Fruit fly (Drosophila melanogaster) whole organism, embryonic: Measurements from ENCODE around the gene beag.

Source experiments
- CG10274 ChIP-seq: fragments of 200-800 bp; sonication (Bioruptor generic); optimal IDR thresholded peaks from 3 replicates; lab custom pipeline; 2017; ENCODE audit warnings: missing biosample characterization, mild to moderate bottlenecking, missing genetic modification characterization
- CG10321 ChIP-seq: fragments of 200-800 bp; sonication (Bioruptor generic); IDR thresholded peaks from 2 replicates; pipeline ENCODE4 v1.3.6; 2022; ENCODE audit warnings: missing biosample characterization, missing genetic modification characterization
- CG10462 ChIP-seq: fragments of 200-800 bp; sonication (Bioruptor generic); optimal IDR thresholded peaks from 2 replicates; lab custom pipeline; 2016; ENCODE audit warnings: missing biosample characterization, missing genetic modification characterization
- CG10543 ChIP-seq: fragments of 200-800 bp; sonication (Bioruptor generic); optimal IDR thresholded peaks from 3 replicates; lab custom pipeline; 2017; ENCODE audit warnings: missing biosample characterization, mild to moderate bottlenecking, missing genetic modification characterization, moderate library complexity
- CG10654 ChIP-seq: fragments of 200-800 bp; sonication (Bioruptor generic); optimal IDR thresholded peaks from 2 replicates; lab custom pipeline; 2016; ENCODE audit warnings: missing biosample characterization, missing genetic modification characterization
- CG11696 ChIP-seq: fragments of 200-800 bp; sonication (Bioruptor generic); IDR thresholded peaks from 2 replicates; pipeline ENCODE4 v1.3.6; 2022; ENCODE audit warnings: missing biosample characterization, missing genetic modification characterization
- CG12155 ChIP-seq: fragments of 200-800 bp; sonication (Bioruptor generic); optimal IDR thresholded peaks from 3 replicates; lab custom pipeline; 2016; ENCODE audit warnings: missing biosample characterization, missing genetic modification characterization
- CG12391 ChIP-seq: fragments of 200-800 bp; sonication (Bioruptor generic); optimal IDR thresholded peaks from 3 replicates; lab custom pipeline; 2018; ENCODE audit warnings: missing biosample characterization, mild to moderate bottlenecking, missing genetic modification characterization, moderate library complexity
- CG13296 ChIP-seq: fragments of 200-800 bp; sonication (Bioruptor generic); optimal IDR thresholded peaks from 3 replicates; lab custom pipeline; 2018; ENCODE audit warnings: missing biosample characterization, mild to moderate bottlenecking, missing genetic modification characterization
- CG14860 ChIP-seq: fragments of 200-800 bp; sonication (Bioruptor generic); IDR thresholded peaks from 3 replicates; pipeline ENCODE4 v1.3.6; 2022; ENCODE audit warnings: missing biosample characterization, missing genetic modification characterization; ENCODE audit not compliant: partially characterized antibody
- CG1603 ChIP-seq: fragments of 200-800 bp; sonication (Bioruptor generic); optimal IDR thresholded peaks from 2 replicates; lab custom pipeline; 2019; ENCODE audit warnings: missing biosample characterization, mild to moderate bottlenecking, missing genetic modification characterization, moderate library complexity
- CG16815 ChIP-seq: fragments of 200-800 bp; sonication (Bioruptor generic); optimal IDR thresholded peaks from 3 replicates; lab custom pipeline; 2017; ENCODE audit warnings: missing biosample characterization, mild to moderate bottlenecking, missing genetic modification characterization
- CG17568 ChIP-seq: fragments of 200-800 bp; sonication (Bioruptor generic); optimal IDR thresholded peaks from 2 replicates; lab custom pipeline; 2018; ENCODE audit warnings: missing biosample characterization, mild to moderate bottlenecking, missing genetic modification characterization, moderate library complexity
- CG18599 ChIP-seq: fragments of 200-800 bp; sonication (Bioruptor generic); optimal IDR thresholded peaks from 3 replicates; lab custom pipeline; 2017; ENCODE audit warnings: missing biosample characterization, missing genetic modification characterization, mild to moderate bottlenecking, moderate library complexity, missing genetic modification reagents
- CG2116 ChIP-seq: fragments of 200-800 bp; sonication (Bioruptor generic); optimal IDR thresholded peaks from 3 replicates; lab custom pipeline; 2018; ENCODE audit warnings: missing biosample characterization, mild to moderate bottlenecking, missing genetic modification characterization
- CG30403 ChIP-seq: fragments of 200-800 bp; sonication (Bioruptor generic); optimal IDR thresholded peaks from 3 replicates; lab custom pipeline; 2016; ENCODE audit warnings: missing biosample characterization, missing genetic modification characterization
- CG33213 ChIP-seq: fragments of 200-800 bp; sonication (Bioruptor generic); optimal IDR thresholded peaks from 3 replicates; lab custom pipeline; 2016; ENCODE audit warnings: missing biosample characterization, missing genetic modification characterization
- CG34376 ChIP-seq: fragments of 200-800 bp; sonication (Bioruptor generic); optimal IDR thresholded peaks from 2 replicates; lab custom pipeline; 2018; ENCODE audit warnings: missing biosample characterization, mild to moderate bottlenecking, missing genetic modification characterization
- CG42726 ChIP-seq: fragments of 200-800 bp; sonication (Bioruptor generic); IDR thresholded peaks from 2 replicates; pipeline ENCODE4 v1.3.6; 2022; ENCODE audit warnings: missing biosample characterization, missing genetic modification characterization; ENCODE audit not compliant: partially characterized antibody
- CG4328 ChIP-seq: fragments of 200-800 bp; sonication (Bioruptor generic); optimal IDR thresholded peaks from 3 replicates; lab custom pipeline; 2017; ENCODE audit warnings: missing biosample characterization, missing genetic modification reagents, missing genetic modification characterization
- CG4854 ChIP-seq: fragments of 200-800 bp; sonication (Bioruptor generic); optimal IDR thresholded peaks from 2 replicates; lab custom pipeline; 2016; ENCODE audit warnings: missing biosample characterization, missing genetic modification characterization, inconsistent platforms
- CG7357 ChIP-seq: fragments of 200-800 bp; sonication (Bioruptor generic); IDR thresholded peaks from 3 replicates; pipeline ENCODE4 v1.3.6; 2022; ENCODE audit warnings: missing biosample characterization, missing genetic modification characterization
- CG7745 ChIP-seq: fragments of 200-800 bp; sonication (Bioruptor generic); optimal IDR thresholded peaks from 2 replicates; lab custom pipeline; 2018; ENCODE audit warnings: missing biosample characterization, mild to moderate bottlenecking, missing genetic modification characterization, moderate library complexity
- CG8290 ChIP-seq, 3 experiments: fragments of 200-800 bp; sonication (Bioruptor generic); optimal IDR thresholded peaks; 2 replicates each; lab custom pipeline; 2016 to 2019; ENCODE audit warnings: missing biosample characterization in 3 of 3, missing genetic modification characterization in 3 of 3, mild to moderate bottlenecking in 2 of 3, moderate library complexity in 1 of 3
- CG8388 ChIP-seq: fragments of 200-800 bp; sonication (Bioruptor generic); optimal IDR thresholded peaks from 2 replicates; lab custom pipeline; 2019; ENCODE audit warnings: missing biosample characterization, mild to moderate bottlenecking, missing genetic modification characterization, moderate library complexity
- Deaf1 ChIP-seq: fragments of 200-800 bp; optimal IDR thresholded peaks from 3 replicates; lab custom pipeline; 2019; ENCODE audit warnings: missing biosample characterization, mild to moderate bottlenecking, missing genetic modification characterization, moderate library complexity
- Dref ChIP-seq: fragments of 200-800 bp; sonication (Bioruptor generic); IDR thresholded peaks from 2 replicates; pipeline ENCODE4 v1.3.6; 2022; ENCODE audit warnings: missing biosample characterization, missing genetic modification characterization
- Fer1 ChIP-seq: fragments of 200-800 bp; sonication (Bioruptor generic); optimal IDR thresholded peaks from 2 replicates; lab custom pipeline; 2017; ENCODE audit warnings: missing biosample characterization, mild to moderate bottlenecking, missing genetic modification characterization
- Neu2 ChIP-seq: fragments of 200-800 bp; sonication (Bioruptor generic); optimal IDR thresholded peaks from 3 replicates; lab custom pipeline; 2016; ENCODE audit warnings: missing biosample characterization, missing genetic modification characterization, borderline replicate concordance
- Nf-YB ChIP-seq: fragments of 200-800 bp; sonication (Bioruptor generic); optimal IDR thresholded peaks from 3 replicates; lab custom pipeline; 2019; ENCODE audit warnings: missing biosample characterization, mild to moderate bottlenecking, missing genetic modification characterization, moderate library complexity
- Rfx ChIP-seq: fragments of 200-800 bp; sonication (Bioruptor generic); IDR thresholded peaks from 2 replicates; pipeline ENCODE4 v1.3.6; 2022; ENCODE audit warnings: missing biosample characterization, missing genetic modification characterization
- Trl ChIP-seq, 3 experiments: fragments of >200 bp in 2 of 3; fragments of 200-800 bp in 1 of 3; sonication (Bioruptor generic) in 1 of 3; optimal IDR thresholded peaks; 2 replicates in 1 of 3; 3 replicates in 2 of 3; lab custom pipeline; 2016 to 2017; ENCODE audit warnings: missing biosample characterization in 1 of 3, missing genetic modification characterization in 1 of 3
- bsh ChIP-seq, 2 experiments: fragments of 200-800 bp; sonication (Bioruptor generic); optimal IDR thresholded peaks; 2 replicates each; lab custom pipeline; 2017 to 2018; ENCODE audit warnings: mild to moderate bottlenecking in 2 of 2, missing biosample characterization in 2 of 2, missing genetic modification characterization in 2 of 2, moderate library complexity in 1 of 2
- btn ChIP-seq: fragments of 200-800 bp; sonication (Bioruptor generic); optimal IDR thresholded peaks from 2 replicates; lab custom pipeline; 2016; ENCODE audit warnings: missing biosample characterization, missing genetic modification characterization
- chn ChIP-seq: fragments of 200-800 bp; sonication (Bioruptor generic); optimal IDR thresholded peaks from 2 replicates; lab custom pipeline; 2016; ENCODE audit warnings: missing biosample characterization, missing genetic modification characterization
- crol ChIP-seq: fragments of 200-800 bp; sonication (Bioruptor generic); IDR thresholded peaks from 2 replicates; pipeline ENCODE4 v1.3.6; 2022; ENCODE audit warnings: missing biosample characterization, missing genetic modification characterization
- dysf ChIP-seq: fragments of 200-800 bp; sonication (Bioruptor generic); IDR thresholded peaks from 3 replicates; pipeline ENCODE4 v1.3.6; 2022; ENCODE audit warnings: missing biosample characterization, missing genetic modification characterization
- en ChIP-seq: fragments of 200-800 bp; sonication (Bioruptor generic); optimal IDR thresholded peaks from 2 replicates; lab custom pipeline; 2016; ENCODE audit warnings: missing biosample characterization, missing genetic modification characterization
- exex ChIP-seq: fragments of 200-800 bp; sonication (Bioruptor generic); optimal IDR thresholded peaks from 4 replicates; lab custom pipeline; 2018; ENCODE audit warnings: missing biosample characterization, mild to moderate bottlenecking, missing genetic modification characterization, moderate library complexity
- gcm ChIP-seq: fragments of 200-800 bp; sonication (Bioruptor generic); optimal IDR thresholded peaks from 2 replicates; lab custom pipeline; 2019; ENCODE audit warnings: missing biosample characterization, mild to moderate bottlenecking, missing genetic modification characterization, moderate library complexity
- h ChIP-seq: fragments of >200 bp; optimal IDR thresholded peaks from 2 replicates; lab custom pipeline; 2017
- ham ChIP-seq: fragments of 200-800 bp; sonication (Bioruptor generic); IDR thresholded peaks from 2 replicates; pipeline ENCODE4 v1.3.6; 2022; ENCODE audit warnings: missing biosample characterization, missing genetic modification characterization
- nmo ChIP-seq: fragments of 200-800 bp; sonication (Bioruptor generic); optimal IDR thresholded peaks from 2 replicates; lab custom pipeline; 2018; ENCODE audit warnings: missing biosample characterization, mild to moderate bottlenecking, missing genetic modification characterization, moderate library complexity
- otp ChIP-seq: fragments of 200-800 bp; sonication (Bioruptor generic); IDR thresholded peaks from 3 replicates; pipeline ENCODE4, ENCODE4 v1.3.6; 2022; ENCODE audit warnings: missing biosample characterization, missing genetic modification characterization
- pan ChIP-seq, 4 experiments: fragments of >200 bp in 3 of 4; fragments of 200-800 bp in 1 of 4; sonication (Bioruptor generic) in 1 of 4; optimal IDR thresholded peaks in 3 of 4; IDR thresholded peaks in 1 of 4; 2 replicates each; pipeline versions ENCODE4 v1.3.6 to Lab custom; 2017 to 2022; ENCODE audit warnings: missing biosample characterization in 2 of 4, missing genetic modification characterization in 2 of 4, mixed read lengths in 1 of 4
- repo ChIP-seq: fragments of 200-800 bp; sonication (Bioruptor generic); optimal IDR thresholded peaks from 2 replicates; lab custom pipeline; 2016; ENCODE audit warnings: missing biosample characterization, missing genetic modification characterization
- rib ChIP-seq: fragments of 200-800 bp; sonication (Bioruptor generic); IDR thresholded peaks from 2 replicates; pipeline ENCODE4 v1.3.6; 2022; ENCODE audit warnings: missing biosample characterization, missing genetic modification characterization
- shn ChIP-seq: fragments of 200-800 bp; sonication (Bioruptor generic); optimal IDR thresholded peaks from 3 replicates; lab custom pipeline; 2016; ENCODE audit warnings: missing biosample characterization, missing genetic modification characterization
- stc ChIP-seq: fragments of 200-800 bp; sonication (Bioruptor generic); IDR thresholded peaks from 2 replicates; pipeline ENCODE4 v1.3.6; 2022; ENCODE audit warnings: missing biosample characterization, missing genetic modification characterization
- zf30C ChIP-seq: fragments of 200-800 bp; sonication (Bioruptor generic); optimal IDR thresholded peaks from 3 replicates; lab custom pipeline; 2018; ENCODE audit warnings: missing biosample characterization, mild to moderate bottlenecking, missing genetic modification characterization

Gene beag

DNA sequence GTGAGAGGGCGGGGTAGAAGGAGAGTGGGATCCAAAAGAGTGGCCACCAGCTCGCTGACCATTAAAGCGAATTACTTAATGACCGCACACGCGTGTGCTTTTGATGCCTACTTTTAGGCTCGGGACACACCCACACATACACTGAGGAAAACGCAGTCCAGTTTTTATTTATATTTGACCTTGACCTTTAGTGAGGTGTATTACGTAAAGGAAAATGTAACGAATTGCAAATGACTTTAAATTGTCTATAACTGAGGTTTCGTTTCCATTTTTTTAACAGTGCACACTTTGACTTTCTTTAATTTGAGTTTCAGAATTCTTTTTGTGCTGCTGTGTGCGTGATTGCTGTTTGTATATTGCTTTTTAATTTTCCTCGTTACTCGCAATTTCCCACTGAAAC, 20.4 kb upstream of the beag start (continued):
- TF ChIP-seq exex (tag; lab: Kevin White, UChicago) (no peak), en (GFP tag; lab: Kevin White, UChicago) (no peak), repo (no peak), Nf-YB (GFP tag; lab: Kevin White, UChicago) (no peak), dysf (GFP tag; lab: Robert Waterston, UW) (no peak), chn (GFP tag; lab: Kevin White, UChicago) (no peak), CG34376 (GFP tag; lab: Kevin White, UChicago) (no peak), CG7745 (tag; lab: Kevin White, UChicago) (no peak), zf30C (GFP tag; lab: Kevin White, UChicago) (peak; percentile 37), CG18599 (peak; percentile 56), CG17568 (GFP tag; lab: Kevin White, UChicago) (no peak), Dref (GFP tag; lab: Robert Waterston, UW) (no peak), rib (GFP tag; lab: Robert Waterston, UW) (no peak), otp (GFP tag; lab: Robert Waterston, UW) (no peak), shn (GFP tag; lab: Kevin White, UChicago) (no peak), CG42726 (GFP tag; lab: Robert Waterston, UW) (no peak), CG4328 (GFP tag; lab: Kevin White, UChicago) (no peak), nmo (GFP tag; lab: Kevin White, UChicago) (peak; percentile 7), CG4854 (GFP tag; lab: Kevin White, UChicago) (no peak), CG10462 (no peak), Trl (optimal IDR thresholded peaks at IDR 0.05; lab: Kevin White, UChicago) (no peak), Trl (GFP tag; optimal IDR thresholded peaks at IDR 0.05; lab: Kevin White, UChicago) (peak; percentile 13), Deaf1 (no peak), CG13296 (no peak), CG8290 (GFP tag; optimal IDR thresholded peaks at IDR 0.05; lab: Kevin White, UChicago) (no peak), CG8290 (tag; optimal IDR thresholded peaks at IDR 0.05; lab: Kevin White, UChicago) (no peak), CG16815 (no peak), CG11696 (GFP tag; lab: Robert Waterston, UW) (no peak), CG10274 (no peak), CG10654 (GFP tag; lab: Kevin White, UChicago) (no peak), Neu2 (GFP tag; lab: Kevin White, UChicago) (no peak), crol (GFP tag; lab: Robert Waterston, UW) (no peak), pan (optimal IDR thresholded peaks at IDR 0.05; lab: Kevin White, UChicago) (no peak), pan (GFP tag; optimal IDR thresholded peaks at IDR 0.05 in 1 of 2, IDR thresholded peaks at IDR 0.05 in 1 of 2) (peak in 1 of 2 experiments; percentile 36), CG10543 (GFP tag; lab: Kevin White, UChicago) (no peak), CG8388 (GFP tag; lab: Kevin White, UChicago) (no peak), CG10321 (GFP tag; lab: Robert Waterston, UW) (no peak), h (no peak), CG14860 (GFP tag; lab: Robert Waterston, UW) (no peak), CG1603 (peak; percentile 8), CG7357 (GFP tag; lab: Robert Waterston, UW) (no peak), gcm (no peak), CG33213 (no peak), CG30403 (peak; percentile 24), CG12155 (GFP tag; lab: Kevin White, UChicago) (no peak), ham (no peak), CG12391 (tag; lab: Kevin White, UChicago) (peak; percentile 16), btn (GFP tag; lab: Kevin White, UChicago) (no peak), stc (GFP tag; lab: Robert Waterston, UW) (no peak), Fer1 (GFP tag; lab: Kevin White, UChicago) (peak; percentile 49), CG2116 (GFP tag; lab: Kevin White, UChicago) (no peak), bsh (GFP tag; optimal IDR thresholded peaks at IDR 0.05; lab: Kevin White, UChicago) (peak in 1 of 2 experiments; percentile 36), Rfx (no peak)
